Worm (Caenorhabditis elegans) whole organism, young adult: ENCODE measurements around the gene F38B2.4.
A peak's percentile ranks its signal among the peaks of the same experiment; 100 is the strongest.

Experiments used
- B0336.3 ChIP-seq: fragments of 200-800 bp; sonication (Bioruptor generic); IDR thresholded peaks from 2 replicates; pipeline ENCODE4 v1.3.6; 2022; ENCODE audit warnings: missing genetic modification characterization, missing compliant biosample characterization
- F22D6.2 ChIP-seq: sonication (generic microtip); optimal IDR thresholded peaks from 2 replicates; lab custom pipeline; 2016; ENCODE audit warnings: mild to moderate bottlenecking, missing genetic modification characterization, missing compliant biosample characterization
- F23B12.7 ChIP-seq: sonication (generic microtip); optimal IDR thresholded peaks from 2 replicates; lab custom pipeline; 2017; ENCODE audit warnings: missing genetic modification characterization, mild to moderate bottlenecking, missing compliant biosample characterization, antibody characterized with exemption, moderate library complexity; ENCODE audit not compliant: insufficient read depth
- F49E8.2 ChIP-seq: sonication (generic microtip); optimal IDR thresholded peaks from 3 replicates; lab custom pipeline; 2017; ENCODE audit warnings: missing genetic modification characterization, mild to moderate bottlenecking, missing compliant biosample characterization, antibody characterized with exemption, moderate library complexity; ENCODE audit not compliant: insufficient read depth
- F55B11.4 ChIP-seq: sonication (generic microtip); optimal IDR thresholded peaks from 2 replicates; lab custom pipeline; 2016; ENCODE audit warnings: missing compliant biosample characterization, missing genetic modification characterization, borderline replicate concordance; ENCODE audit not compliant: insufficient read depth
- F57C9.4 ChIP-seq: sonication (generic microtip); optimal IDR thresholded peaks from 2 replicates; lab custom pipeline; 2017; ENCODE audit warnings: mild to moderate bottlenecking, missing genetic modification characterization, missing compliant biosample characterization
- K12H6.12 ChIP-seq: fragments of 200-800 bp; sonication (Bioruptor generic); optimal IDR thresholded peaks from 2 replicates; lab custom pipeline; 2018; ENCODE audit warnings: mild to moderate bottlenecking, missing genetic modification characterization, missing compliant biosample characterization
- T07F8.4 ChIP-seq: sonication (generic microtip); optimal IDR thresholded peaks from 2 replicates; lab custom pipeline; 2016; ENCODE audit warnings: mild to moderate bottlenecking, missing genetic modification characterization, moderate library complexity, missing compliant biosample characterization
- Y53G8AR.9 ChIP-seq: fragments of 200-800 bp; sonication (Bioruptor generic); conservative IDR thresholded peaks from 2 replicates; pipeline ENCODE4 v1.3.6; 2022; ENCODE audit warnings: missing genetic modification reagents, missing genetic modification characterization, missing compliant biosample characterization
- Y67H2A.10 ChIP-seq: fragments of 200-800 bp; sonication (Bioruptor generic); conservative IDR thresholded peaks from 2 replicates; pipeline ENCODE4 v1.3.6; 2022; ENCODE audit warnings: missing genetic modification reagents, missing genetic modification characterization, missing compliant biosample characterization
- Y95B8A.8 ChIP-seq: fragments of 200-800 bp; sonication (Bioruptor generic); IDR thresholded peaks from 2 replicates; pipeline ENCODE4 v1.3.6; 2022; ENCODE audit warnings: missing genetic modification reagents, missing genetic modification characterization, missing compliant biosample characterization
- aptf-3 ChIP-seq: fragments of 200-800 bp; sonication (Bioruptor generic); IDR thresholded peaks from 2 replicates; pipeline ENCODE4 v1.3.6; 2022; ENCODE audit warnings: missing genetic modification characterization, missing compliant biosample characterization
- atf-7 ChIP-seq: sonication (generic microtip); optimal IDR thresholded peaks from 2 replicates; lab custom pipeline; 2017; ENCODE audit warnings: mild to moderate bottlenecking, missing genetic modification characterization, missing compliant biosample characterization
- athp-1 ChIP-seq: sonication (generic microtip); optimal IDR thresholded peaks from 2 replicates; lab custom pipeline; 2017; ENCODE audit warnings: mild to moderate bottlenecking, missing genetic modification characterization, missing compliant biosample characterization
- attf-5 ChIP-seq: fragments of 200-800 bp; sonication (Bioruptor generic); optimal IDR thresholded peaks from 2 replicates; lab custom pipeline; 2018; ENCODE audit warnings: mild to moderate bottlenecking, missing genetic modification characterization, missing compliant biosample characterization
- attf-6 ChIP-seq: fragments of 200-800 bp; sonication (Bioruptor generic); IDR thresholded peaks from 2 replicates; pipeline ENCODE4 v1.3.6; 2022; ENCODE audit warnings: missing genetic modification reagents, missing genetic modification characterization, missing compliant biosample characterization
- bed-1 ChIP-seq: fragments of 200-800 bp; sonication (Bioruptor generic); IDR thresholded peaks from 2 replicates; pipeline ENCODE4 v1.3.6; 2022; ENCODE audit warnings: missing genetic modification reagents, missing genetic modification characterization, missing compliant biosample characterization
- cebp-2 ChIP-seq: fragments of 200-800 bp; sonication (Bioruptor generic); IDR thresholded peaks from 2 replicates; pipeline ENCODE4 v1.3.6; 2022; ENCODE audit warnings: missing genetic modification characterization, missing compliant biosample characterization
- dox-1 ChIP-seq: fragments of 200-800 bp; sonication (Bioruptor generic); IDR thresholded peaks from 2 replicates; pipeline ENCODE4 v1.3.6; 2022; ENCODE audit warnings: missing genetic modification reagents, missing genetic modification characterization, missing compliant biosample characterization
- efl-1 ChIP-seq: fragments of 150-350 bp; optimal IDR thresholded peaks from 2 replicates; lab custom pipeline; 2014; ENCODE audit warnings: missing biosample characterization, missing genetic modification reagents, missing genetic modification characterization
- gei-17 ChIP-seq: fragments of 200-800 bp; sonication (Bioruptor generic); optimal IDR thresholded peaks from 2 replicates; lab custom pipeline; 2018; ENCODE audit warnings: mild to moderate bottlenecking, missing genetic modification characterization, missing compliant biosample characterization
- let-526 ChIP-seq: fragments of 200-800 bp; sonication (Bioruptor generic); IDR thresholded peaks from 2 replicates; pipeline ENCODE4 v1.3.6; 2022; ENCODE audit warnings: missing genetic modification reagents, missing genetic modification characterization, missing compliant biosample characterization
- lin-54 ChIP-seq: fragments of 200-800 bp; sonication (Bioruptor generic); optimal IDR thresholded peaks from 2 replicates; lab custom pipeline; 2018; ENCODE audit warnings: mild to moderate bottlenecking, missing genetic modification characterization, missing compliant biosample characterization
- lsl-1 ChIP-seq: fragments of 200-800 bp; sonication (Bioruptor generic); optimal IDR thresholded peaks from 2 replicates; lab custom pipeline; 2018; ENCODE audit warnings: mild to moderate bottlenecking, missing genetic modification characterization, moderate library complexity, missing compliant biosample characterization
- lsy-27 ChIP-seq: sonication (generic microtip); optimal IDR thresholded peaks from 2 replicates; lab custom pipeline; 2017; ENCODE audit warnings: missing genetic modification characterization, mild to moderate bottlenecking, missing compliant biosample characterization, antibody characterized with exemption, missing genotype, borderline replicate concordance; ENCODE audit not compliant: insufficient read depth
- madf-3 ChIP-seq: fragments of 200-800 bp; sonication (Bioruptor generic); IDR thresholded peaks from 2 replicates; pipeline ENCODE4 v1.3.6; 2022; ENCODE audit warnings: missing genetic modification reagents, missing genetic modification characterization, missing compliant biosample characterization
- nhr-179 ChIP-seq: sonication (generic microtip); optimal IDR thresholded peaks from 2 replicates; lab custom pipeline; 2016; ENCODE audit warnings: mild to moderate bottlenecking, missing genetic modification characterization, missing compliant biosample characterization
- nhr-80 ChIP-seq: sonication (generic microtip); optimal IDR thresholded peaks from 2 replicates; lab custom pipeline; 2016; ENCODE audit warnings: missing genetic modification characterization, missing compliant biosample characterization
- nhr-90 ChIP-seq: sonication (generic microtip); optimal IDR thresholded peaks from 2 replicates; lab custom pipeline; 2016; ENCODE audit warnings: missing genotype, mild to moderate bottlenecking, missing genetic modification characterization, missing compliant biosample characterization
- pbrm-1 ChIP-seq: fragments of 200-800 bp; sonication (Bioruptor generic); IDR thresholded peaks from 2 replicates; pipeline ENCODE4 v1.3.6; 2022; ENCODE audit warnings: missing genetic modification reagents, missing genetic modification characterization, missing compliant biosample characterization
- sdz-38 ChIP-seq: sonication (generic microtip); optimal IDR thresholded peaks from 2 replicates; lab custom pipeline; 2016; ENCODE audit warnings: missing genotype, missing genetic modification characterization, missing compliant biosample characterization
- snpc-1.3 ChIP-seq: sonication (generic microtip); optimal IDR thresholded peaks from 2 replicates; lab custom pipeline; 2017; ENCODE audit warnings: missing genetic modification characterization, mild to moderate bottlenecking, missing compliant biosample characterization, antibody characterized with exemption, moderate library complexity, missing genotype, missing genetic modification reagents; ENCODE audit not compliant: insufficient read depth
- tbp1 ChIP-seq: fragments of 200-800 bp; sonication (Bioruptor generic); optimal IDR thresholded peaks from 2 replicates; lab custom pipeline; 2018; ENCODE audit warnings: mild to moderate bottlenecking, missing genetic modification characterization, missing compliant biosample characterization
- tbx-9 ChIP-seq: sonication (generic microtip); optimal IDR thresholded peaks from 2 replicates; lab custom pipeline; 2016; ENCODE audit warnings: borderline replicate concordance, missing genetic modification characterization, inconsistent platforms, missing compliant biosample characterization
- unc-62 ChIP-seq: fragments of 150-350 bp; optimal IDR thresholded peaks from 2 replicates; lab custom pipeline; 2014; ENCODE audit warnings: missing biosample characterization, missing genetic modification reagents, missing genetic modification characterization
- xnd-1 ChIP-seq: sonication (generic microtip); optimal IDR thresholded peaks from 2 replicates; lab custom pipeline; 2016; ENCODE audit warnings: missing genotype, missing genetic modification reagents, missing genetic modification characterization, missing compliant biosample characterization
- ztf-25 ChIP-seq: fragments of 200-800 bp; sonication (Bioruptor generic); IDR thresholded peaks from 2 replicates; pipeline ENCODE4 v1.3.6; 2022; ENCODE audit warnings: missing genetic modification reagents, missing genetic modification characterization, missing compliant biosample characterization

F38B2.4 gene

ce11 chrX:11328710-11329109, 41.2 kb upstream of the F38B2.4 start:
- TF ChIP-seq xnd-1 (tag; lab: Kevin White, UChicago) = no peak
- no peak for TF ChIP-seq gei-17 (GFP tag; lab: Kevin White, UChicago)
- no peak for TF ChIP-seq F49E8.2 (tag; lab: Kevin White, UChicago)
- no peak for TF ChIP-seq ztf-25 (GFP tag; lab: Robert Waterston, UW)
- TF ChIP-seq bed-1 (GFP tag; lab: Robert Waterston, UW) = no peak
- no peak for TF ChIP-seq aptf-3 (GFP tag; lab: Robert Waterston, UW)
- no peak for TF ChIP-seq nhr-90 (tag; lab: Kevin White, UChicago)
- TF ChIP-seq athp-1 (tag; lab: Kevin White, UChicago) = no peak
- no peak for TF ChIP-seq dox-1

ce11 chrX:11326827-11327226, 39.3 kb upstream of the F38B2.4 start, which contains the start of gene ZK455.5:
TSS of gene ZK455.5 (minus strand) at chrX:11326927.
- TF ChIP-seq F22D6.2 (tag; lab: Kevin White, UChicago) = no peak
- TF ChIP-seq Y53G8AR.9 (GFP tag; lab: Robert Waterston, UW) = no peak
- TF ChIP-seq lsy-27 (tag; lab: Kevin White, UChicago) = no peak
- TF ChIP-seq attf-6 (GFP tag; lab: Robert Waterston, UW) = no peak
- no peak for TF ChIP-seq cebp-2 (GFP tag; lab: Robert Waterston, UW)
- TF ChIP-seq dox-1 = no peak
- TF ChIP-seq F55B11.4 (tag; lab: Kevin White, UChicago) = no peak
- no peak for TF ChIP-seq attf-5 (GFP tag; lab: Kevin White, UChicago)
- TF ChIP-seq nhr-179 (tag; lab: Kevin White, UChicago) = no peak
- TF ChIP-seq nhr-80 = no peak
- TF ChIP-seq unc-62 (GFP tag; lab: Kevin White, UChicago) = no peak
- no peak for TF ChIP-seq tbx-9 (tag; lab: Kevin White, UChicago)
- TF ChIP-seq F23B12.7 (tag; lab: Kevin White, UChicago) = no peak

ce11 chrX:11324240-11324639, 36.7 kb upstream of the F38B2.4 start, which contains the start of gene asm-2:
TSS of gene asm-2 (minus strand) at chrX:11324251.
- no peak for TF ChIP-seq B0336.3
- TF ChIP-seq pbrm-1 (GFP tag; lab: Robert Waterston, UW) = no peak
- peak; percentile 83 for TF ChIP-seq nhr-80
- no peak for TF ChIP-seq sdz-38 (tag; lab: Kevin White, UChicago)
- no peak for TF ChIP-seq lsl-1

ce11 chrX:11323225-11323624, 35.7 kb upstream of the F38B2.4 start:
- TF ChIP-seq nhr-80 (peak; percentile 41), tbp1 (GFP tag; lab: Kevin White, UChicago) (no peak), madf-3 (GFP tag; lab: Robert Waterston, UW) (no peak), attf-6 (GFP tag; lab: Robert Waterston, UW) (no peak), atf-7 (tag; lab: Kevin White, UChicago) (no peak), bed-1 (GFP tag; lab: Robert Waterston, UW) (no peak)

ce11 chrX:11317939-11318338, 30.4 kb upstream of the F38B2.4 start, which contains the start of gene hizr-1:
TSS of gene hizr-1 (plus strand) at chrX:11318278.
- TF ChIP-seq Y95B8A.8 (GFP tag; lab: Robert Waterston, UW) (no peak), nhr-80 (peak; percentile 63)
- TF ChIP-seq, all 124 proteins: peak for 1

ce11 chrX:11316750-11317149, 29.2 kb upstream of the F38B2.4 start, which contains the start of gene nlp-57:
TSS of gene nlp-57 (plus strand) at chrX:11317050.
- TF ChIP-seq F57C9.4 (no peak), tbx-9 (tag; lab: Kevin White, UChicago) (no peak), unc-62 (GFP tag; lab: Kevin White, UChicago) (no peak), madf-3 (GFP tag; lab: Robert Waterston, UW) (no peak), snpc-1.3 (tag; lab: Kevin White, UChicago) (no peak), K12H6.12 (no peak), atf-7 (tag; lab: Kevin White, UChicago) (no peak), efl-1 (no peak), lin-54 (GFP tag; lab: Kevin White, UChicago) (no peak), Y67H2A.10 (GFP tag; lab: Robert Waterston, UW) (no peak), let-526 (GFP tag; lab: Robert Waterston, UW) (no peak), T07F8.4 (tag; lab: Kevin White, UChicago) (no peak)
- TF ChIP-seq, all 124 proteins: peak for 0
